Worm (Caenorhabditis elegans) whole organism, late embryonic: ENCODE data around the gene C45E5.1.

Experiments
- C38D4.7 ChIP-seq: fragments of 200-800 bp; sonication (Bioruptor generic); optimal IDR thresholded peaks from 2 replicates; lab custom pipeline; 2018; ENCODE audit warnings: mild to moderate bottlenecking, missing genetic modification characterization, moderate library complexity, missing compliant biosample characterization
- F13H6.1 ChIP-seq: sonication (generic microtip); optimal IDR thresholded peaks from 2 replicates; lab custom pipeline; 2016; ENCODE audit warnings: missing genetic modification characterization, missing compliant biosample characterization
- K02D7.2 ChIP-seq: sonication (generic microtip); optimal IDR thresholded peaks from 2 replicates; lab custom pipeline; 2017; ENCODE audit warnings: mild to moderate bottlenecking, missing genetic modification characterization, missing compliant biosample characterization
- K09A11.1 ChIP-seq: sonication (generic microtip); optimal IDR thresholded peaks from 2 replicates; lab custom pipeline; 2017; ENCODE audit warnings: antibody characterized with exemption, mild to moderate bottlenecking, missing genetic modification characterization, missing compliant biosample characterization; ENCODE audit not compliant: insufficient read depth
- T23F11.4 ChIP-seq: fragments of 200-800 bp; sonication (Bioruptor generic); optimal IDR thresholded peaks from 2 replicates; lab custom pipeline; 2018; ENCODE audit warnings: mild to moderate bottlenecking, missing genetic modification characterization, missing compliant biosample characterization
- Y22D7AL.16 ChIP-seq: sonication (generic microtip); optimal IDR thresholded peaks from 2 replicates; lab custom pipeline; 2016; ENCODE audit warnings: missing genetic modification characterization, missing compliant biosample characterization
- ahr-1 ChIP-seq: sonication (generic microtip); optimal IDR thresholded peaks from 2 replicates; lab custom pipeline; 2016; ENCODE audit warnings: missing genetic modification characterization, missing compliant biosample characterization
- ama-1 ChIP-seq: fragments of 150-350 bp; optimal IDR thresholded peaks from 2 replicates; lab custom pipeline; 2014
- ceh-14 ChIP-seq: sonication (generic microtip); optimal IDR thresholded peaks from 2 replicates; lab custom pipeline; 2016; ENCODE audit warnings: missing genotype, missing genetic modification characterization, missing compliant biosample characterization
- ceh-19 ChIP-seq: fragments of 200-800 bp; sonication (Bioruptor generic); optimal IDR thresholded peaks from 2 replicates; lab custom pipeline; 2018; ENCODE audit warnings: mild to moderate bottlenecking, missing genetic modification characterization, missing compliant biosample characterization
- ceh-24 ChIP-seq: sonication (generic microtip); optimal IDR thresholded peaks from 2 replicates; lab custom pipeline; 2016; ENCODE audit warnings: mild to moderate bottlenecking, missing genetic modification characterization, missing compliant biosample characterization
- ceh-31 ChIP-seq: sonication (generic microtip); optimal IDR thresholded peaks from 2 replicates; lab custom pipeline; 2016; ENCODE audit warnings: missing genetic modification characterization, missing compliant biosample characterization
- ceh-34 ChIP-seq: sonication (generic microtip); optimal IDR thresholded peaks from 2 replicates; lab custom pipeline; 2016; ENCODE audit warnings: mild to moderate bottlenecking, missing genetic modification characterization, missing compliant biosample characterization
- ceh-45 ChIP-seq: fragments of 200-800 bp; sonication (Bioruptor generic); IDR thresholded peaks from 2 replicates; pipeline ENCODE4 v1.3.6; 2022; ENCODE audit warnings: missing genetic modification reagents, missing genetic modification characterization, missing compliant biosample characterization
- ceh-48 ChIP-seq: sonication (generic microtip); optimal IDR thresholded peaks from 2 replicates; lab custom pipeline; 2016; ENCODE audit warnings: missing genetic modification characterization, inconsistent platforms, missing compliant biosample characterization
- ceh-6 ChIP-seq: fragments of 200-800 bp; sonication (Bioruptor generic); optimal IDR thresholded peaks from 2 replicates; lab custom pipeline; 2018; ENCODE audit warnings: mild to moderate bottlenecking, missing genetic modification characterization, missing compliant biosample characterization
- ceh-9 ChIP-seq: sonication (generic microtip); optimal IDR thresholded peaks from 2 replicates; lab custom pipeline; 2016; ENCODE audit warnings: mild to moderate bottlenecking, missing genetic modification characterization, inconsistent platforms, missing compliant biosample characterization
- elt-2 ChIP-seq: sonication (generic microtip); optimal IDR thresholded peaks from 2 replicates; lab custom pipeline; 2016; ENCODE audit warnings: missing genetic modification reagents, missing genetic modification characterization, missing compliant biosample characterization
- elt-4 ChIP-seq: sonication (generic microtip); optimal IDR thresholded peaks from 2 replicates; lab custom pipeline; 2016; ENCODE audit warnings: missing genetic modification characterization, missing compliant biosample characterization
- ets-4 ChIP-seq: sonication (generic microtip); optimal IDR thresholded peaks from 2 replicates; lab custom pipeline; 2016; ENCODE audit warnings: missing genetic modification characterization, missing compliant biosample characterization
- eyg-1 ChIP-seq: sonication (generic microtip); optimal IDR thresholded peaks from 2 replicates; lab custom pipeline; 2016; ENCODE audit warnings: missing genotype, missing genetic modification characterization, missing compliant biosample characterization
- fax-1 ChIP-seq: sonication (generic microtip); optimal IDR thresholded peaks from 2 replicates; lab custom pipeline; 2016; ENCODE audit warnings: missing genotype, missing genetic modification characterization, missing compliant biosample characterization
- hlh-13 ChIP-seq: fragments of 200-800 bp; sonication (Bioruptor generic); optimal IDR thresholded peaks from 2 replicates; lab custom pipeline; 2018; ENCODE audit warnings: mild to moderate bottlenecking, missing genetic modification characterization, missing compliant biosample characterization
- hlh-15 ChIP-seq: sonication (generic microtip); optimal IDR thresholded peaks from 2 replicates; lab custom pipeline; 2016; ENCODE audit warnings: missing genetic modification characterization, missing compliant biosample characterization
- madf-2 ChIP-seq: sonication (generic microtip); optimal IDR thresholded peaks from 2 replicates; lab custom pipeline; 2017; ENCODE audit warnings: missing genetic modification characterization, missing compliant biosample characterization
- mec-3 ChIP-seq: sonication (generic microtip); optimal IDR thresholded peaks from 2 replicates; lab custom pipeline; 2016; ENCODE audit warnings: borderline replicate concordance, missing genetic modification characterization, missing compliant biosample characterization
- nfya-1 ChIP-seq: sonication (generic microtip); optimal IDR thresholded peaks from 2 replicates; lab custom pipeline; 2017; ENCODE audit warnings: missing genetic modification characterization, mild to moderate bottlenecking, missing compliant biosample characterization, antibody characterized with exemption, moderate library complexity
- nhr-11 ChIP-seq: fragments of 150-350 bp; optimal IDR thresholded peaks from 2 replicates; lab custom pipeline; 2014; ENCODE audit warnings: missing biosample characterization, missing genetic modification characterization
- npax-4 ChIP-seq: sonication (generic microtip); optimal IDR thresholded peaks from 2 replicates; lab custom pipeline; 2016; ENCODE audit warnings: missing genetic modification characterization, missing compliant biosample characterization
- odd-2 ChIP-seq: sonication (generic microtip); optimal IDR thresholded peaks from 2 replicates; lab custom pipeline; 2017; ENCODE audit warnings: antibody characterized with exemption, mild to moderate bottlenecking, missing genetic modification characterization, missing compliant biosample characterization
- pat-9 ChIP-seq: fragments of 200-800 bp; sonication (Bioruptor generic); optimal IDR thresholded peaks from 2 replicates; lab custom pipeline; 2018; ENCODE audit warnings: mild to moderate bottlenecking, missing genetic modification characterization, moderate library complexity, missing compliant biosample characterization
- pha-4 ChIP-seq: fragments of 150-350 bp; optimal IDR thresholded peaks from 2 replicates; lab custom pipeline; 2018; ENCODE audit warnings: missing biosample characterization, missing genetic modification reagents, missing genetic modification characterization
- pqm-1 ChIP-seq: sonication (generic microtip); optimal IDR thresholded peaks from 2 replicates; lab custom pipeline; 2016; ENCODE audit warnings: missing genetic modification characterization, missing compliant biosample characterization
- rnt-1 ChIP-seq: sonication (generic microtip); optimal IDR thresholded peaks from 2 replicates; lab custom pipeline; 2016; ENCODE audit warnings: missing genetic modification characterization, missing compliant biosample characterization
- sox-2 ChIP-seq: fragments of 200-800 bp; sonication (Bioruptor generic); IDR thresholded peaks from 2 replicates; pipeline ENCODE4 v1.3.6; 2022; ENCODE audit warnings: missing genetic modification reagents, missing genetic modification characterization, missing compliant biosample characterization
- tbx-2 ChIP-seq: sonication (generic microtip); optimal IDR thresholded peaks from 2 replicates; lab custom pipeline; 2016; ENCODE audit warnings: missing genetic modification characterization, missing compliant biosample characterization
- tbx-7 ChIP-seq: sonication (generic microtip); optimal IDR thresholded peaks from 2 replicates; lab custom pipeline; 2016; ENCODE audit warnings: missing genotype, missing genetic modification characterization, missing compliant biosample characterization
- unc-42 ChIP-seq: sonication (generic microtip); optimal IDR thresholded peaks from 2 replicates; lab custom pipeline; 2016; ENCODE audit warnings: missing genotype, missing genetic modification characterization, missing compliant biosample characterization
- zip-5 ChIP-seq: sonication (generic microtip); optimal IDR thresholded peaks from 2 replicates; lab custom pipeline; 2016; ENCODE audit warnings: missing genetic modification characterization, missing compliant biosample characterization

C45E5.1 gene

DNA sequence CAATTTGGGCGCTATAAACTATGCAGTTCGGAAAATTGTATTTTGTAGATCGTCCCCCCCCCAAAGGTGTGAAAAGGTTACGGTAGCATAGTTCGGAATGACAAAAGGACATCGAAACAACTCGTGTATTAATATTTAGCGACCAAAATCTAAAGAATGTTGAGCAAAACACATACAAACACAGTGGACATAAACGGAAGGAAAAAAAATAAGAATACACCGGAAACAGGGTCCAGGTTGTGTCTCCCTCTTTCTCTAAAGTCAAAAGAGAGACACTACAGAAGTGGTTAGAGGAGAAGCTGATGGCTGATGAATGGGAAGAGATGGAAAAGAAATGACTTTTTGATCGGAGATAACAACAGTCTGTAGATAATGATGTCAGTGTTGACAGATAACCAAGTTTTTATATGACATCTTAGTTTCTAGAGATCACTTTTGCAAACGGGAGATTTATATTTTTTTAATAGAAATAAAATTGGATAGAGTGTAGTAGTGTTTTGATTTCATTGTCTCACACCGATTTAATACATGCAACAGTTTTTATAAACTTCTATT is 36.1 kb downstream of the C45E5.1 start:
- TF ChIP-seq nhr-11 (tag; lab: Kevin White, UChicago) (no peak), zip-5 (tag; lab: Kevin White, UChicago) (no peak), tbx-2 (tag; lab: Kevin White, UChicago) (no peak), ceh-45 (GFP tag; lab: Robert Waterston, UW) (no peak), fax-1 (tag; lab: Kevin White, UChicago) (no peak), mec-3 (tag; lab: Kevin White, UChicago) (no peak), ceh-19 (GFP tag; lab: Kevin White, UChicago) (no peak), ama-1 (lab: Kevin White, UChicago) (no peak), ceh-31 (no peak), madf-2 (no peak), nfya-1 (no peak), T23F11.4 (no peak), pha-4 (tag; lab: Kevin White, UChicago) (no peak), odd-2 (no peak), C38D4.7 (no peak), sox-2 (GFP tag; lab: Robert Waterston, UW) (no peak), tbx-7 (no peak), hlh-13 (GFP tag; lab: Kevin White, UChicago) (no peak), K02D7.2 (no peak)

DNA sequence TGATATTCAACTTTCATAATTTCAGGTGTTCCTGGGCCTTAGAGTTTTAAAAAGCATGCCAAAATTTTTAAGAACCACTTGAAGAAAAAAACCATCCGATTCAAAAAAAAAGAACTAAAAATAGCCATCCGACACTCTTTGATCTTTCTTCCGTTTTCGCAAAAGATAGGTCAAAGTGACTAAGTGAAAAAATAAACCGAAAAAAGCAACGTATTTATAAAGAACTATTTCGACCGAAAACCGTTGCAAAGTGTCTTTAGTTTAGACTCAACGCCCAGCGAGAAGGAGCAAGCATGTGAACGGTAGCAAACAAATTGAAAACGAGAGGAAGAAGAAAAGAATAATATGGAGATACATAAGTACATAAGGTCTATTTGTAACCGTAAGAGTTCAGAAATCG is 39.5 kb downstream of the C45E5.1 start:
- TF ChIP-seq unc-42 (tag; lab: Kevin White, UChicago): no peak
- no peak for TF ChIP-seq tbx-2 (tag; lab: Kevin White, UChicago)
- TF ChIP-seq tbx-7: no peak
- no peak for TF ChIP-seq eyg-1 (tag; lab: Kevin White, UChicago)
- no peak for TF ChIP-seq Y22D7AL.16 (tag; lab: Kevin White, UChicago)
- TF ChIP-seq odd-2: no peak
- no peak for TF ChIP-seq C38D4.7
- no peak for TF ChIP-seq ahr-1
- no peak for TF ChIP-seq F13H6.1
- TF ChIP-seq ceh-6: no peak

DNA sequence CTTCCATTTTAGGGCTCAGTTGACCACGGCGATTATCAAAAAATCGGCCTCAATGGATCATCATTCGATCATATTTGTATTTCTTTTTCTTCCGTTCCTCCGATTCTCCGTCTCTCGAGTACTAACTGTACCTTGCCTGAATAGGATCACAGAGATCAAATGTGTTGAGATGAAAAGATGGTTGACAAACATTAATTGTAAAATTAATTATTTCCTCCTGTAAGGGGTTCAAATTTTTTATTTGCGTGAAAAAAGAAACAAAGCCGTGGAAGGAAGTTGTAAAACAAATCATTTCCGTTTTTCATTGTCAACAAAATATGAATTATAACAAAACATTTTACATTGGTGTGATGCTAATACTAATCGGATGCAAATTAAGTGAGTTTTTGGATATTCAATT is 46.8 kb downstream of the C45E5.1 start, which contains the start of gene C31H1.2:
TSS of gene C31H1.2 (plus strand) at position 301 of the 400 bp plus-strand sequence.
- TF ChIP-seq ahr-1 (no peak), ceh-9 (tag; lab: Kevin White, UChicago) (no peak), tbx-2 (tag; lab: Kevin White, UChicago) (no peak), nhr-11 (tag; lab: Kevin White, UChicago) (no peak), pha-4 (tag; lab: Kevin White, UChicago) (no peak), elt-4 (tag; lab: Kevin White, UChicago) (no peak), T23F11.4 (no peak), npax-4 (tag; lab: Kevin White, UChicago) (no peak), ceh-24 (tag; lab: Kevin White, UChicago) (no peak), mec-3 (tag; lab: Kevin White, UChicago) (no peak), ceh-14 (tag; lab: Kevin White, UChicago) (no peak), C38D4.7 (no peak), ets-4 (tag; lab: Kevin White, UChicago) (no peak), F13H6.1 (no peak), K09A11.1 (no peak), fax-1 (tag; lab: Kevin White, UChicago) (no peak), elt-2 (tag; lab: Kevin White, UChicago) (no peak), rnt-1 (tag; lab: Kevin White, UChicago) (no peak), ceh-34 (no peak), pqm-1 (tag; lab: Kevin White, UChicago) (no peak)

DNA sequence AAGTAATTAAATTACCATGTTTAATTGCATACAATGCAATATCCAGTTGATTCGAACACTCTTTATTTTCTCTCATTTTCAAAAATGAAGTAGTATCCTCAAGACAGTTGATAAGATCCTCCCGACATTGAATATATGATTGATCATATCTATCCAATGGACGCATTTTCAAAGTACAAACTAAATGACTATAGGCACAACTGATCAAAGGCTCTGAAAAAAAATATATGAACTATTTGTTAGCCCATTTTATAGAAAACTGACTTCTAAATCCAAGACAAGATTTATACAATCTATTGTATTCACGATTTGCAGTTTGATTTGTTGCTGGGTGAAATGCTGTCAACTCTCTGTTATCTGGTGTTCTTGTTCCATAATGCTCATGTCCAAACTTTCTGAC is 51.3 kb downstream of the C45E5.1 start:
- TF ChIP-seq hlh-15 (tag; lab: Kevin White, UChicago): no peak
- TF ChIP-seq zip-5 (tag; lab: Kevin White, UChicago): no peak
- no peak for TF ChIP-seq pat-9 (tag; lab: Kevin White, UChicago)
- no peak for TF ChIP-seq elt-2 (tag; lab: Kevin White, UChicago)
- TF ChIP-seq npax-4 (tag; lab: Kevin White, UChicago): no peak
- no peak for TF ChIP-seq ceh-9 (tag; lab: Kevin White, UChicago)
- no peak for TF ChIP-seq ceh-48
- TF ChIP-seq T23F11.4: no peak
- no peak for TF ChIP-seq ahr-1
- no peak for TF ChIP-seq odd-2
